Worm (Caenorhabditis elegans): Measurements from ENCODE around the gene srx-65.

- no peak for TF ChIP-seq snpc-4 (GFP tag; optimal IDR thresholded peaks at IDR 0.05)
- no peak for TF ChIP-seq snpc-4 (tag; optimal IDR thresholded peaks at IDR 0.05)
- TF ChIP-seq unc-130 (GFP tag; optimal IDR thresholded peaks at IDR 0.05): no peak
- no peak for TF ChIP-seq egl-18 (GFP tag; IDR thresholded peaks at IDR 0.05)
- no peak for TF ChIP-seq ztf-18 (tag; optimal IDR thresholded peaks at IDR 0.05)
- no peak for TF ChIP-seq F39B2.1 (GFP tag; IDR thresholded peaks at IDR 0.05)
- TF ChIP-seq ceh-58 (GFP tag; IDR thresholded peaks at IDR 0.05): no peak
- TF ChIP-seq sea-2 (GFP tag; IDR thresholded peaks at IDR 0.05): no peak
- TF ChIP-seq aptf-3 (GFP tag; IDR thresholded peaks at IDR 0.05): no peak
- TF ChIP-seq ceh-91 (GFP tag; IDR thresholded peaks at IDR 0.05): no peak
- no peak for TF ChIP-seq mes-4 (tag; optimal IDR thresholded peaks at IDR 0.05)
- TF ChIP-seq lin-54 (GFP tag; optimal IDR thresholded peaks at IDR 0.05): no peak
- no peak for TF ChIP-seq rcor-1 (GFP tag; IDR thresholded peaks at IDR 0.05)
These were observed 812 bp downstream of the srx-65 start for ce11 chrV:3922547-3922946.
